Worm (Caenorhabditis elegans): ENCODE measurements around the gene ptp-2.

- TF ChIP-seq ceh-40 (GFP tag; IDR thresholded peaks at IDR 0.05): no peak
- TF ChIP-seq C06A6.2 (GFP tag; conservative IDR thresholded peaks at IDR 0.05): no peak
- no peak for TF ChIP-seq tlf-1 (GFP tag; optimal IDR thresholded peaks at IDR 0.05)
Observed at ce11 chrII:5956583-5956982, 38.1 kb downstream of the ptp-2 start, which contains the start of gene casy-1.

All from whole organism, young adult.